Worm (Caenorhabditis elegans) whole organism, L1 larva: ENCODE measurements around the gene T07A5.1.

ENCODE experiments used
- C16A3.4 ChIP-seq: fragments of 150-350 bp; optimal IDR thresholded peaks from 2 replicates; lab custom pipeline; 2014; ENCODE audit warnings: missing biosample characterization, missing genetic modification characterization
- alr-1 ChIP-seq: fragments of 200-800 bp; sonication (Bioruptor generic); optimal IDR thresholded peaks from 2 replicates; lab custom pipeline; 2018; ENCODE audit warnings: borderline replicate concordance, mild to moderate bottlenecking, missing genetic modification characterization, missing compliant biosample characterization
- ama-1 ChIP-seq: fragments of 150-350 bp; optimal IDR thresholded peaks from 2 replicates; lab custom pipeline; 2014
- ceh-82 ChIP-seq, 3 experiments: fragments of 150-350 bp in 1 of 3; sonication (generic microtip) in 2 of 3; optimal IDR thresholded peaks; 2 replicates each; lab custom pipeline; 2014 to 2017; ENCODE audit warnings: missing biosample characterization in 3 of 3, missing genetic modification characterization in 3 of 3
- fkh-4 ChIP-seq: sonication (generic microtip); optimal IDR thresholded peaks from 2 replicates; lab custom pipeline; 2016; ENCODE audit warnings: missing compliant biosample characterization, missing genetic modification characterization, borderline replicate concordance
- fos-1 ChIP-seq: fragments of 150-350 bp; optimal IDR thresholded peaks from 2 replicates; lab custom pipeline; 2014; ENCODE audit warnings: missing biosample characterization, missing genetic modification characterization
- isw-1 ChIP-seq: fragments of 200-800 bp; sonication (Bioruptor generic); IDR thresholded peaks from 2 replicates; pipeline ENCODE4 v1.3.6; 2022; ENCODE audit warnings: missing genetic modification characterization, missing compliant biosample characterization
- nhr-77 ChIP-seq: fragments of 150-350 bp; optimal IDR thresholded peaks from 2 replicates; lab custom pipeline; 2014; ENCODE audit warnings: missing biosample characterization, missing genetic modification characterization
- zip-4 ChIP-seq: fragments of 200-800 bp; sonication (Bioruptor generic); optimal IDR thresholded peaks from 2 replicates; lab custom pipeline; 2018; ENCODE audit warnings: mild to moderate bottlenecking, missing genetic modification characterization, moderate library complexity, missing compliant biosample characterization

ce11 chrIII:10271807-10272206 is 34.2 kb downstream of the T07A5.1 start:
- TF ChIP-seq fkh-4, result no peak
- no peak for TF ChIP-seq ama-1 (lab: Kevin White, UChicago)
- TF ChIP-seq ceh-82 (tag; optimal IDR thresholded peaks at IDR 0.05; lab: Kevin White, UChicago), result no peak
- TF ChIP-seq C16A3.4 (tag; lab: Kevin White, UChicago), result no peak
- TF ChIP-seq alr-1 (tag; lab: Kevin White, UChicago), result no peak
- no peak for TF ChIP-seq nhr-77 (tag; lab: Kevin White, UChicago)
- no peak for TF ChIP-seq isw-1 (GFP tag; lab: Robert Waterston, UW)
- TF ChIP-seq zip-4 (GFP tag; lab: Kevin White, UChicago), result no peak
- no peak for TF ChIP-seq fos-1
